Worm (Caenorhabditis elegans): ENCODE measurements around the gene F39E9.14.

DNA sequence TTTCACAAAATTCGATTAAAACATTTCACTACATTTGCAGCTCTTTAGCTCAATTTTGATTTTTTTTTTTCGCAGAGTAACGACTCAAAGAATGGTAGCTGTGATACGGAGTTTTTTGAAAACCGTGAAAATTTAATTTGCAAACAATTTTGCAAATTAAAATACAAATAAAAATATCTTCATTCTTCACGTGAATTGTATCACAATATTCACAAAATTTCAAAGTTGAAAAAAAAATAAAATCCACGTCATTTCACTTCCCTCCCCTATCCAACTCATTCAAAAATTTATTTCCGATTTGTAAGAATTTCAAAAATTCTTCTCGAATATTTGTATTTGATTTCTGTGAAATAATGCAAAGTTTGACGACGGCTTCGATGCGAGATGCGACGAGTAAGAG, 11.8 kb downstream of the F39E9.14 start, which contains the start of gene wht-4:
- TF ChIP-seq him-1 (tag; optimal IDR thresholded peaks at IDR 0.05): no peak
- no peak for TF ChIP-seq dao-5 (tag; optimal IDR thresholded peaks at IDR 0.05)
- no peak for TF ChIP-seq W03F9.2 (tag; optimal IDR thresholded peaks at IDR 0.05)
